Worm (Caenorhabditis elegans) whole organism, midembryonic: ENCODE data around the gene C54F6.19.

Experiments used
- cog-1 ChIP-seq: sonication (generic microtip); optimal IDR thresholded peaks from 2 replicates; lab custom pipeline; 2016; ENCODE audit warnings: missing genetic modification characterization, missing compliant biosample characterization
- flt-1 ChIP-seq: fragments of 200-800 bp; sonication (Bioruptor generic); IDR thresholded peaks from 2 replicates; pipeline ENCODE4 v1.3.6; 2022; ENCODE audit warnings: missing genetic modification characterization, missing compliant biosample characterization
- ref-1 ChIP-seq: fragments of 200-800 bp; sonication (Bioruptor generic); conservative IDR thresholded peaks from 2 replicates; pipeline ENCODE4 v1.3.6; 2022; ENCODE audit warnings: missing genetic modification reagents, missing genetic modification characterization, missing compliant biosample characterization
- ztf-23 ChIP-seq: fragments of 200-800 bp; sonication (Bioruptor generic); IDR thresholded peaks from 2 replicates; pipeline ENCODE4 v1.3.6; 2022; ENCODE audit warnings: missing genetic modification reagents, missing genetic modification characterization, missing compliant biosample characterization
- ztf-29 ChIP-seq: fragments of 200-800 bp; sonication (Bioruptor generic); IDR thresholded peaks from 2 replicates; pipeline ENCODE4 v1.3.6; 2022; ENCODE audit warnings: missing genetic modification reagents, missing genetic modification characterization, missing compliant biosample characterization

DNA sequence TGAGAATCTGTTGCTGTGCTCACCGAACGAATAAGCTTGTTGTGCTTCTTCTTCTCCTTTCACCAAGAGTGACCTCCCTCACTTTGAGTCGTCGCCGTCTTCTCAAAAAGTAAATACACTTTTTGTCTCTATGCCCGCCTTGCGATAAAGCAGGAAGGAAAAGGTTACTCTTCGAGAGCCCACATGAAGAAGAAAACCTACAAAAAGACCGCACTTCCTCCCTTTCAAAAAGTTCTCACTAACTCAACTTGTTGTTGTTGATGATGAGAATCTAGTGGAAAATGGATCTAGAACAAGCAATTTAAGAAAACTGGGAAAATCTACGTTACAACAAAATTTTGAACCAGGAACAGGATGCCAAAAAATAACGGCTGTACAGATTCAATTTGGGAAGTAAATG, 45.2 kb downstream of the C54F6.19 start, which contains the start of gene C50E3.6:
- no peak for TF ChIP-seq ztf-23
- no peak for TF ChIP-seq flt-1 (GFP tag; lab: Robert Waterston, UW)
- TF ChIP-seq ztf-29 (GFP tag; lab: Robert Waterston, UW): no peak
- no peak for TF ChIP-seq cog-1 (tag; lab: Kevin White, UChicago)
- no peak for TF ChIP-seq ref-1 (GFP tag; lab: Robert Waterston, UW)
